Fruit fly (Drosophila melanogaster): ENCODE data around the gene Remo.

Remo gene

dm6 chrX:13320697-13321445 lies 33.0 kb downstream of the Remo start (continued):
- TF ChIP-seq Abd-B (GFP tag; optimal IDR thresholded peaks at IDR 0.05): no peak
- peak; percentile 70 for TF ChIP-seq CG3281 (GFP tag; optimal IDR thresholded peaks at IDR 0.05)
- TF ChIP-seq CG13775 (GFP tag; optimal IDR thresholded peaks at IDR 0.05): peak; percentile 45
- 0 out of 2 replicates have a peak, but pooled peaks have one; percentile 27 for TF ChIP-seq sisA (GFP tag; IDR thresholded peaks at IDR 0.05)
- TF ChIP-seq sens (GFP tag): peak; percentile 58
- peak; percentile 8 for TF ChIP-seq CG10209 (GFP tag; optimal IDR thresholded peaks at IDR 0.05)
- TF ChIP-seq CG3726 (GFP tag; IDR thresholded peaks at IDR 0.05): no peak
- peak; percentile 40; the same call in 1 of the 2 replicates for TF ChIP-seq sob (GFP tag; IDR thresholded peaks at IDR 0.05)
- peak; percentile 43 for TF ChIP-seq Ets65A (GFP tag)
- peak; percentile 17 for TF ChIP-seq Ssrp (tag; optimal IDR thresholded peaks at IDR 0.05)
- TF ChIP-seq CG34376 (GFP tag; optimal IDR thresholded peaks at IDR 0.05): peak; percentile 39
- peak; percentile 22 for TF ChIP-seq pho (GFP tag; optimal IDR thresholded peaks at IDR 0.05)
- peak; percentile 39 for TF ChIP-seq sqz (GFP tag; optimal IDR thresholded peaks at IDR 0.05)
- peak; percentile 16 for TF ChIP-seq CG18619 (GFP tag; optimal IDR thresholded peaks at IDR 0.05)
- peak in 1 of 2 experiments; percentile 25 for TF ChIP-seq dpn (GFP tag; optimal IDR thresholded peaks at IDR 0.05)
- TF ChIP-seq CG1792 (GFP tag; optimal IDR thresholded peaks at IDR 0.05): no peak
- peak; percentile 63 for TF ChIP-seq Hmr (GFP tag; optimal IDR thresholded peaks at IDR 0.05)
- no peak for TF ChIP-seq bowl (GFP tag; IDR thresholded peaks at IDR 0.05)
- peak; percentile 19 for TF ChIP-seq Fer1 (GFP tag; optimal IDR thresholded peaks at IDR 0.05)
- peak; percentile 54 for TF ChIP-seq Meics (GFP tag; optimal IDR thresholded peaks at IDR 0.05)
- TF ChIP-seq wdn (GFP tag; IDR thresholded peaks at IDR 0.05): peak; percentile 29; the same call in 1 of the 2 replicates
- TF ChIP-seq Hr39 (optimal IDR thresholded peaks at IDR 0.05): no peak
- TF ChIP-seq CG12299 (tag; optimal IDR thresholded peaks at IDR 0.05): no peak
- peak; percentile 43 for TF ChIP-seq Sox100B (GFP tag; optimal IDR thresholded peaks at IDR 0.05)
- TF ChIP-seq CG11093 (GFP tag; IDR thresholded peaks at IDR 0.05): no peak
- TF ChIP-seq CG16815 (GFP tag; optimal IDR thresholded peaks at IDR 0.05): peak; percentile 24
- TF ChIP-seq CG3407 (GFP tag; optimal IDR thresholded peaks at IDR 0.05): no peak
- peak; percentile 39 for TF ChIP-seq CG2712 (tag; optimal IDR thresholded peaks at IDR 0.05)
- TF ChIP-seq Oli (tag; optimal IDR thresholded peaks at IDR 0.05): peak; percentile 32
- no peak for TF ChIP-seq ara (GFP tag; IDR thresholded peaks at IDR 0.05)
- TF ChIP-seq Hr51 (GFP tag; optimal IDR thresholded peaks at IDR 0.05): peak in 1 of 2 experiments; percentile 28
- TF ChIP-seq CG12104 (GFP tag; optimal IDR thresholded peaks at IDR 0.05): peak; percentile 36
- peak; percentile 70 for TF ChIP-seq CG12769 (tag; optimal IDR thresholded peaks at IDR 0.05)
- TF ChIP-seq Eip74EF (GFP tag; optimal IDR thresholded peaks at IDR 0.05): peak in 1 of 2 experiments; percentile 35
- TF ChIP-seq scrt (GFP tag; optimal IDR thresholded peaks at IDR 0.05): no peak
- TF ChIP-seq Sry-δ (GFP tag; optimal IDR thresholded peaks at IDR 0.05): no peak
- TF ChIP-seq BtbVII (GFP tag; optimal IDR thresholded peaks at IDR 0.05): peak; percentile 54
- TF ChIP-seq chinmo (GFP tag; IDR thresholded peaks at IDR 0.05; ENCODE audit: partially characterized antibody): 0 out of 4 replicates have a peak, but pooled peaks have one; percentile 70
- TF ChIP-seq CG8290 (GFP tag; optimal IDR thresholded peaks at IDR 0.05): no peak
- peak in 1 of 2 experiments; percentile 12 for TF ChIP-seq CG8290 (tag; optimal IDR thresholded peaks at IDR 0.05)
- TF ChIP-seq gcm2 (GFP tag; optimal IDR thresholded peaks at IDR 0.05): no peak
- peak; percentile 42 for TF ChIP-seq Sox102F (GFP tag; optimal IDR thresholded peaks at IDR 0.05)
- TF ChIP-seq CG6689 (GFP tag; IDR thresholded peaks at IDR 0.05): 0 out of 2 replicates have a peak, but pooled peaks have one; percentile 26
- peak; percentile 15; the same call in 1 of the 2 replicates for TF ChIP-seq slbo (GFP tag; IDR thresholded peaks at IDR 0.05)
- TF ChIP-seq hbn (GFP tag; IDR thresholded peaks at IDR 0.05; ENCODE audit: partially characterized antibody): no peak
- TF ChIP-seq pum (GFP tag; optimal IDR thresholded peaks at IDR 0.05): no peak
- peak; percentile 9 for TF ChIP-seq CG14710 (tag; optimal IDR thresholded peaks at IDR 0.05)
- TF ChIP-seq HLHmδ (GFP tag; optimal IDR thresholded peaks at IDR 0.05): no peak
- peak; percentile 25 for TF ChIP-seq CG9817 (tag; optimal IDR thresholded peaks at IDR 0.05)
